Fruit fly (Drosophila melanogaster): Measurements from ENCODE around the gene ND-42.
A peak's percentile ranks its signal among the peaks of the same experiment; 100 is the strongest.

The ND-42 gene

dm6 chr3R:22025320-22025719 is 2.2 kb upstream of the ND-42 start, which contains the start of gene CG6028 (continued):
- TF ChIP-seq nerfin-2 (GFP tag; IDR thresholded peaks at IDR 0.05; ENCODE audit: partially characterized antibody) (no peak), Max (GFP tag; optimal IDR thresholded peaks at IDR 0.05) (no peak), Fer2 (tag; optimal IDR thresholded peaks at IDR 0.05) (no peak), CG10565 (GFP tag; optimal IDR thresholded peaks at IDR 0.05) (no peak), CG12155 (GFP tag; optimal IDR thresholded peaks at IDR 0.05) (peak; percentile 24), pb (GFP tag; optimal IDR thresholded peaks at IDR 0.05) (no peak), CG15696 (tag; optimal IDR thresholded peaks at IDR 0.05) (no peak), NC2β (GFP tag; optimal IDR thresholded peaks at IDR 0.05) (no peak), bcd (GFP tag; optimal IDR thresholded peaks at IDR 0.05) (no peak), Nf-YB (GFP tag; optimal IDR thresholded peaks at IDR 0.05) (no peak), pros (GFP tag; optimal IDR thresholded peaks at IDR 0.05) (no peak), CG8388 (GFP tag; optimal IDR thresholded peaks at IDR 0.05) (no peak), H2.0 (GFP tag; IDR thresholded peaks at IDR 0.05) (0 out of 2 replicates have a peak, but pooled peaks have one; percentile 34), Camta (GFP tag; optimal IDR thresholded peaks at IDR 0.05) (no peak), Dref (GFP tag; IDR thresholded peaks at IDR 0.05) (no peak), HmgZ (tag; optimal IDR thresholded peaks at IDR 0.05) (peak; percentile 5), CG6813 (GFP tag; optimal IDR thresholded peaks at IDR 0.05) (no peak), CG7745 (tag; optimal IDR thresholded peaks at IDR 0.05) (no peak), CG9797 (GFP tag; optimal IDR thresholded peaks at IDR 0.05) (no peak), pum (GFP tag; optimal IDR thresholded peaks at IDR 0.05) (no peak), CG2875 (GFP tag; optimal IDR thresholded peaks at IDR 0.05) (no peak), amos (GFP tag; IDR thresholded peaks at IDR 0.05; ENCODE audit: partially characterized antibody) (peak; percentile 32; the same call in 1 of the 2 replicates), pzg (GFP tag; optimal IDR thresholded peaks at IDR 0.05) (peak; percentile 32), kay (GFP tag; optimal IDR thresholded peaks at IDR 0.05) (peak; percentile 21), CG3281 (GFP tag; optimal IDR thresholded peaks at IDR 0.05) (no peak), CG1647 (GFP tag; optimal IDR thresholded peaks at IDR 0.05) (no peak), CG11093 (GFP tag; IDR thresholded peaks at IDR 0.05) (no peak), Jarid2 (GFP tag; optimal IDR thresholded peaks at IDR 0.05) (no peak), repo (GFP tag; optimal IDR thresholded peaks at IDR 0.05) (no peak), gem (tag; optimal IDR thresholded peaks at IDR 0.05) (peak; percentile 25), luna (GFP tag; optimal IDR thresholded peaks at IDR 0.05) (no peak), lilli (GFP tag; optimal IDR thresholded peaks at IDR 0.05) (peak; percentile 53), tap (tag; optimal IDR thresholded peaks at IDR 0.05) (no peak), CG3726 (GFP tag; IDR thresholded peaks at IDR 0.05) (no peak), zen2 (GFP tag; IDR thresholded peaks at IDR 0.05; ENCODE audit: partially characterized antibody) (no peak), HLH3B (GFP tag; IDR thresholded peaks at IDR 0.05) (no peak), Tbp (GFP tag; optimal IDR thresholded peaks at IDR 0.05) (no peak), salm (tag; optimal IDR thresholded peaks at IDR 0.05) (no peak), CoRest (tag; optimal IDR thresholded peaks at IDR 0.05) (no peak), Fer1 (GFP tag; optimal IDR thresholded peaks at IDR 0.05) (no peak), pho (GFP tag; optimal IDR thresholded peaks at IDR 0.05) (no peak), Atf-2 (GFP tag; optimal IDR thresholded peaks at IDR 0.05) (no peak), CG12104 (GFP tag; optimal IDR thresholded peaks at IDR 0.05) (no peak), CG17802 (tag; optimal IDR thresholded peaks at IDR 0.05) (no peak), CG4820 (GFP tag; optimal IDR thresholded peaks at IDR 0.05) (no peak), CG6175 (GFP tag; IDR thresholded peaks at IDR 0.05) (no peak), CG30403 (GFP tag; optimal IDR thresholded peaks at IDR 0.05) (peak; percentile 17), ftz-f1 (GFP tag; optimal IDR thresholded peaks at IDR 0.05) (no peak), tgo (GFP tag; IDR thresholded peaks at IDR 0.05) (no peak), CG32772 (GFP tag; IDR thresholded peaks at IDR 0.05) (no peak), CG6854 (GFP tag; optimal IDR thresholded peaks at IDR 0.05) (no peak), tna (GFP tag; IDR thresholded peaks at IDR 0.05; ENCODE audit: partially characterized antibody) (no peak)

All from whole organism, embryonic.